Worm (Caenorhabditis elegans) whole organism, young adult: ENCODE measurements around the gene F35F11.2.

Experiments
- ceh-58 ChIP-seq: fragments of 200-800 bp; sonication (Bioruptor generic); IDR thresholded peaks from 2 replicates; pipeline ENCODE4 v1.3.6; 2022; ENCODE audit warnings: missing genetic modification characterization, missing compliant biosample characterization
- chd-7 ChIP-seq: sonication (generic microtip); optimal IDR thresholded peaks from 2 replicates; lab custom pipeline; 2016; ENCODE audit warnings: mild to moderate bottlenecking, missing genetic modification characterization, moderate library complexity, missing compliant biosample characterization

- TF ChIP-seq chd-7 (tag; lab: Kevin White, UChicago) (no peak), ceh-58 (no peak)
Measured at ce11 chrIV:4078901-4079300, 38.8 kb downstream of the F35F11.2 start, which contains the start of gene C35B1.8.
